Worm (Caenorhabditis elegans): ENCODE results near the gene C10E2.5.

Gene C10E2.5

ce11 chrX:16702232-16702631 lies 52.1 kb downstream of the C10E2.5 start, which contains the start of gene F22H10.1:
Gene F22H10.1 (plus strand): TSS chrX:16702442.
- no peak for TF ChIP-seq ama-1 (optimal IDR thresholded peaks at IDR 0.05)
- TF ChIP-seq ama-1 (GFP tag; optimal IDR thresholded peaks at IDR 0.05), result no peak
- TF ChIP-seq ccch-3 (GFP tag; optimal IDR thresholded peaks at IDR 0.05), result no peak
- no peak for TF ChIP-seq aptf-2 (GFP tag; conservative IDR thresholded peaks at IDR 0.05)
- TF ChIP-seq ceh-79 (tag; optimal IDR thresholded peaks at IDR 0.05), result no peak
- TF ChIP-seq snpc-3.4 (tag; optimal IDR thresholded peaks at IDR 0.05), result no peak
- TF ChIP-seq let-526 (GFP tag; IDR thresholded peaks at IDR 0.05), result no peak
- no peak for TF ChIP-seq lir-1 (GFP tag; conservative IDR thresholded peaks at IDR 0.05)
- TF ChIP-seq F23B12.7 (tag; optimal IDR thresholded peaks at IDR 0.05; ENCODE audit: insufficient read depth), result no peak
- TF ChIP-seq snpc-1.1 (tag; optimal IDR thresholded peaks at IDR 0.05; ENCODE audit: insufficient read depth), result no peak
